Worm (Caenorhabditis elegans) whole organism, midembryonic: ENCODE measurements around the gene F11D11.12.

Source experiments
- T22C8.4 ChIP-seq: fragments of 200-800 bp; sonication (Bioruptor generic); IDR thresholded peaks from 2 replicates; pipeline ENCODE4 v1.3.6; 2022; ENCODE audit warnings: missing genetic modification characterization, missing compliant biosample characterization
- cog-1 ChIP-seq: sonication (generic microtip); optimal IDR thresholded peaks from 2 replicates; lab custom pipeline; 2016; ENCODE audit warnings: missing genetic modification characterization, missing compliant biosample characterization
- flt-1 ChIP-seq: fragments of 200-800 bp; sonication (Bioruptor generic); IDR thresholded peaks from 2 replicates; pipeline ENCODE4 v1.3.6; 2022; ENCODE audit warnings: missing genetic modification characterization, missing compliant biosample characterization
- klf-2 ChIP-seq: fragments of 200-800 bp; sonication (Bioruptor generic); conservative IDR thresholded peaks from 2 replicates; pipeline ENCODE4 v1.3.6; 2022; ENCODE audit warnings: missing genetic modification reagents, missing genetic modification characterization, missing compliant biosample characterization
- med-1 ChIP-seq: sonication (generic microtip); optimal IDR thresholded peaks from 2 replicates; lab custom pipeline; 2017; ENCODE audit warnings: missing genetic modification characterization, mild to moderate bottlenecking, missing compliant biosample characterization, antibody characterized with exemption, missing genetic modification reagents; ENCODE audit not compliant: insufficient read depth
- ref-1 ChIP-seq: fragments of 200-800 bp; sonication (Bioruptor generic); conservative IDR thresholded peaks from 2 replicates; pipeline ENCODE4 v1.3.6; 2022; ENCODE audit warnings: missing genetic modification reagents, missing genetic modification characterization, missing compliant biosample characterization
- tab-1 ChIP-seq: fragments of 200-800 bp; sonication (Bioruptor generic); IDR thresholded peaks from 2 replicates; pipeline ENCODE4 v1.3.6; 2022; ENCODE audit warnings: missing genetic modification characterization, missing compliant biosample characterization
- ztf-23 ChIP-seq: fragments of 200-800 bp; sonication (Bioruptor generic); IDR thresholded peaks from 2 replicates; pipeline ENCODE4 v1.3.6; 2022; ENCODE audit warnings: missing genetic modification reagents, missing genetic modification characterization, missing compliant biosample characterization
- ztf-29 ChIP-seq: fragments of 200-800 bp; sonication (Bioruptor generic); IDR thresholded peaks from 2 replicates; pipeline ENCODE4 v1.3.6; 2022; ENCODE audit warnings: missing genetic modification reagents, missing genetic modification characterization, missing compliant biosample characterization

DNA sequence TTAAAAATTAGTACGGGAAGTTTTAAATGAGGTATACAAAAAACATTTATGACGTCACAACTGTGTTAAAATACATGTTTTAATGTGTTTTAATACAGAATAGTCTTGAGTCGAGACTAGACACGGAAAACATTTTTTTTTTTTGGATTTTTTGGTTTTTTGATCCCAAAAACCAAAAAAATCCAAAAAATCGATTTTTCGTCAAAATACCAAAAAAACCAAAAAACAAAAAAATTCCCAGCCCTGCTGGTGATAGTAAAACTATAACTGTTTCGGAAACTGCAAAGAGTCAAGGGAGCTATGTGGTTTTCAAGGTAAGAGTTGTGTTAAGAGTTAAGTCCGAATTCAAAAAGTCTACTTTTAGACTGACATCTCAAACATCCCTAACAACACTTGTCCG, 10.6 kb upstream of the F11D11.12 start, which contains the start of gene F11D11.4:
- TF ChIP-seq ztf-29 (no peak), med-1 (GFP tag; lab: Kevin White, UChicago) (no peak), flt-1 (no peak), tab-1 (no peak), cog-1 (no peak), T22C8.4 (no peak), klf-2 (GFP tag; lab: Robert Waterston, UW) (no peak), ref-1 (no peak), ztf-23 (no peak)
